Fruit fly (Drosophila melanogaster) whole organism: ENCODE measurements around the gene CG42558.
"Not testable (repeated sequence)": the region's sequence is repeated elsewhere in the genome, so short reads cannot be mapped to it uniquely, and the experiment has no call there.

Source experiments
- CG8478 ChIP-seq: fragments of >200 bp; optimal IDR thresholded peaks from 2 replicates; lab custom pipeline; 2018; ENCODE audit warnings: inconsistent platforms
- Dll ChIP-seq: fragments of >200 bp; optimal IDR thresholded peaks from 2 replicates; lab custom pipeline; 2017
- EcR ChIP-seq, 2 experiments: fragments of >200 bp; optimal IDR thresholded peaks; 2 replicates each; lab custom pipeline; 2017; ENCODE audit warnings: missing biosample characterization in 2 of 2, missing genetic modification characterization in 2 of 2, missing genetic modification reagents in 2 of 2
- pan ChIP-seq: fragments of >200 bp; optimal IDR thresholded peaks from 2 replicates; lab custom pipeline; 2017
- psq ChIP-seq: fragments of >200 bp; optimal IDR thresholded peaks from 2 replicates; lab custom pipeline; 2017
- usp ChIP-seq: fragments of >200 bp; optimal IDR thresholded peaks from 2 replicates; lab custom pipeline; 2017; ENCODE audit warnings: missing biosample characterization, missing genetic modification characterization, mixed read lengths

Gene CG42558

dm6 chr3R:29933007-29933464, at the start of gene CG42558, which contains the start of the genes Cog7 and CG42557:
CG42558 (plus strand) TSS chr3R:29933287.
Cog7 (minus strand) TSS chr3R:29933057.
CG42557 (plus strand) TSS chr3R:29933287.
- TF ChIP-seq usp (no peak), psq (lab: Kevin White, UChicago) (no peak), Dll (lab: Kevin White, UChicago) (no peak), CG8478 (lab: Kevin White, UChicago) (no peak), pan (lab: Kevin White, UChicago) (no peak), EcR (GFP tag; optimal IDR thresholded peaks at IDR 0.05; lab: Kevin White, UChicago) (no peak)

- TF ChIP-seq EcR (GFP tag; optimal IDR thresholded peaks at IDR 0.05; lab: Kevin White, UChicago) (no peak), psq (lab: Kevin White, UChicago) (no peak), pan (lab: Kevin White, UChicago) (no peak), usp (no peak), Dll (lab: Kevin White, UChicago) (no peak), CG8478 (lab: Kevin White, UChicago) (no peak)
Measured at dm6 chr3R:29891183-29891582, 41.9 kb upstream of the CG42558 start.

dm6 chr3R:29893030-29893429, 40.1 kb upstream of the CG42558 start:
- TF ChIP-seq Dll (lab: Kevin White, UChicago), result no peak
- TF ChIP-seq EcR (GFP tag; optimal IDR thresholded peaks at IDR 0.05; lab: Kevin White, UChicago), result no peak
- no peak for TF ChIP-seq pan (lab: Kevin White, UChicago)
- TF ChIP-seq psq (lab: Kevin White, UChicago), result no peak
- no peak for TF ChIP-seq CG8478 (lab: Kevin White, UChicago)
- TF ChIP-seq usp, result no peak

- no peak for TF ChIP-seq usp
- TF ChIP-seq Dll (lab: Kevin White, UChicago), result no peak
- no peak for TF ChIP-seq EcR (GFP tag; optimal IDR thresholded peaks at IDR 0.05; lab: Kevin White, UChicago)
- TF ChIP-seq CG8478 (lab: Kevin White, UChicago), result no peak
- no peak for TF ChIP-seq pan (lab: Kevin White, UChicago)
- no peak for TF ChIP-seq psq (lab: Kevin White, UChicago)
Measured at dm6 chr3R:29894393-29894792, 38.7 kb upstream of the CG42558 start.

dm6 chr3R:29898588-29898987, 34.5 kb upstream of the CG42558 start:
- TF ChIP-seq CG8478 (lab: Kevin White, UChicago), result no peak
- TF ChIP-seq psq (lab: Kevin White, UChicago), result no peak
- no peak for TF ChIP-seq usp
- TF ChIP-seq pan (lab: Kevin White, UChicago), result no peak
- no peak for TF ChIP-seq EcR (GFP tag; optimal IDR thresholded peaks at IDR 0.05; lab: Kevin White, UChicago)
- no peak for TF ChIP-seq Dll (lab: Kevin White, UChicago)

- TF ChIP-seq pan (lab: Kevin White, UChicago) (no peak), Dll (lab: Kevin White, UChicago) (no peak), usp (no peak), CG8478 (lab: Kevin White, UChicago) (no peak), EcR (GFP tag; optimal IDR thresholded peaks at IDR 0.05; lab: Kevin White, UChicago) (no peak)
Measured at dm6 chr3R:29899635-29900034, 33.5 kb upstream of the CG42558 start.

dm6 chr3R:29903775-29904356, 29.2 kb upstream of the CG42558 start, which contains the start of gene CG15517:
CG15517 (minus strand) TSS chr3R:29903825.
- TF ChIP-seq usp, result no peak
- no peak for TF ChIP-seq pan (lab: Kevin White, UChicago)
- no peak for TF ChIP-seq CG8478 (lab: Kevin White, UChicago)

dm6 chr3R:29905164-29905563, 27.9 kb upstream of the CG42558 start, which contains the start of gene CG15515:
CG15515 (plus strand) TSS chr3R:29905464.
- TF ChIP-seq usp (no peak), Dll (lab: Kevin White, UChicago) (no peak), EcR (GFP tag; optimal IDR thresholded peaks at IDR 0.05; lab: Kevin White, UChicago) (no peak), CG8478 (lab: Kevin White, UChicago) (no peak), psq (lab: Kevin White, UChicago) (no peak), pan (lab: Kevin White, UChicago) (no peak)

dm6 chr3R:29907601-29908175, 25.4 kb upstream of the CG42558 start, which contains the start of gene CG31036:
CG31036 (plus strand) TSS chr3R:29908107.
- TF ChIP-seq CG8478 (lab: Kevin White, UChicago) (no peak), pan (lab: Kevin White, UChicago) (no peak)

- TF ChIP-seq usp (no peak), psq (lab: Kevin White, UChicago) (no peak), CG8478 (lab: Kevin White, UChicago) (no peak), pan (lab: Kevin White, UChicago) (no peak), EcR (GFP tag; optimal IDR thresholded peaks at IDR 0.05; lab: Kevin White, UChicago) (no peak), Dll (lab: Kevin White, UChicago) (no peak)
Measured at dm6 chr3R:29914246-29914645, 18.8 kb upstream of the CG42558 start, which contains the start of gene Capa. Capa (minus strand) TSS chr3R:29914346.

- no peak for TF ChIP-seq EcR (GFP tag; optimal IDR thresholded peaks at IDR 0.05; lab: Kevin White, UChicago)
- no peak for TF ChIP-seq CG8478 (lab: Kevin White, UChicago)
- no peak for TF ChIP-seq psq (lab: Kevin White, UChicago)
- TF ChIP-seq Dll (lab: Kevin White, UChicago), result no peak
- no peak for TF ChIP-seq usp
- TF ChIP-seq pan (lab: Kevin White, UChicago), result no peak
Measured at dm6 chr3R:29920189-29920588, 12.9 kb upstream of the CG42558 start, which contains the start of gene trp. trp (minus strand) TSS chr3R:29920289.

dm6 chr3R:29921916-29922315, 11.2 kb upstream of the CG42558 start, which contains the start of gene Jon99Ciii:
Jon99Ciii (plus strand) TSS chr3R:29922216.
- TF ChIP-seq Dll (lab: Kevin White, UChicago); psq (lab: Kevin White, UChicago); usp: not testable (repeated sequence)
